Worm (Caenorhabditis elegans): ENCODE data around the gene F08B12.4.

Gene F08B12.4

ce11 chrX:11426647-11427046, 19.1 kb upstream of the F08B12.4 start:
- TF ChIP-seq lin-39 (tag; optimal IDR thresholded peaks at IDR 0.05) (no peak), egl-5 (tag; optimal IDR thresholded peaks at IDR 0.05) (no peak), elt-2 (tag; optimal IDR thresholded peaks at IDR 0.05) (peak; percentile 57), mdl-1 (tag; optimal IDR thresholded peaks at IDR 0.05) (no peak), jun-1 (tag; optimal IDR thresholded peaks at IDR 0.05) (no peak)

- TF ChIP-seq nhr-25 (tag; optimal IDR thresholded peaks at IDR 0.05) (peak; percentile 72), nhr-23 (tag; optimal IDR thresholded peaks at IDR 0.05) (peak; percentile 4), nhr-43 (tag; optimal IDR thresholded peaks at IDR 0.05; ENCODE audit: poor library complexity, severe bottlenecking) (no peak)
Observed at ce11 chrX:11419988-11420387, 12.5 kb upstream of the F08B12.4 start, which contains the start of gene F46C3.6. TSS of gene F46C3.6 (minus strand) at chrX:11420074.

ce11 chrX:11418667-11419066, 11.1 kb upstream of the F08B12.4 start, which contains the start of gene F46C3.2:
TSS of gene F46C3.2 (minus strand) at chrX:11418767.
- TF ChIP-seq fos-1 (tag; optimal IDR thresholded peaks at IDR 0.05), result no peak
- TF ChIP-seq pha-4 (tag; optimal IDR thresholded peaks at IDR 0.05), result peak; percentile 10
- no peak for TF ChIP-seq mml-1 (tag; optimal IDR thresholded peaks at IDR 0.05)
- no peak for TF ChIP-seq ama-1 (optimal IDR thresholded peaks at IDR 0.05)
- TF ChIP-seq elt-2 (tag; optimal IDR thresholded peaks at IDR 0.05), result peak; percentile 24

- TF ChIP-seq tbx-2 (tag; optimal IDR thresholded peaks at IDR 0.05) (no peak), jun-1 (tag; optimal IDR thresholded peaks at IDR 0.05) (peak; percentile 83), elt-2 (tag; optimal IDR thresholded peaks at IDR 0.05) (peak; percentile 72), hmg-11 (tag; optimal IDR thresholded peaks at IDR 0.05) (peak; percentile 25), zag-1 (tag; optimal IDR thresholded peaks at IDR 0.05) (no peak), skn-1 (tag; optimal IDR thresholded peaks at IDR 0.05) (peak; percentile 2), pha-4 (tag; optimal IDR thresholded peaks at IDR 0.05) (peak; percentile 75), pqm-1 (tag; optimal IDR thresholded peaks at IDR 0.05) (peak; percentile 11), lsy-12 (tag; optimal IDR thresholded peaks at IDR 0.05) (no peak), nfya-1 (tag; optimal IDR thresholded peaks at IDR 0.05; ENCODE audit: insufficient read depth) (peak; percentile 14), egl-5 (tag; optimal IDR thresholded peaks at IDR 0.05) (peak; percentile 52), nhr-43 (tag; optimal IDR thresholded peaks at IDR 0.05; ENCODE audit: poor library complexity, severe bottlenecking) (peak; percentile 2), nhr-25 (tag; optimal IDR thresholded peaks at IDR 0.05) (peak; percentile 66), fkh-10 (GFP tag; optimal IDR thresholded peaks at IDR 0.05) (no peak), nhr-237 (tag; optimal IDR thresholded peaks at IDR 0.05) (no peak), fos-1 (tag; optimal IDR thresholded peaks at IDR 0.05) (no peak), nhr-23 (tag; optimal IDR thresholded peaks at IDR 0.05) (peak; percentile 63), mdl-1 (tag; optimal IDR thresholded peaks at IDR 0.05) (peak; percentile 20), unc-39 (tag; optimal IDR thresholded peaks at IDR 0.05) (no peak), snpc-4 (tag; optimal IDR thresholded peaks at IDR 0.05) (no peak), ama-1 (optimal IDR thresholded peaks at IDR 0.05) (no peak)
Observed at ce11 chrX:11414837-11415550, 7.5 kb upstream of the F08B12.4 start, which contains the start of gene pek-1. TSS of gene pek-1 (minus strand) at chrX:11414887.

ce11 chrX:11411675-11412074, 4.1 kb upstream of the F08B12.4 start:
- TF ChIP-seq aly-2 (tag; optimal IDR thresholded peaks at IDR 0.05) (no peak), ZK546.5 (tag; optimal IDR thresholded peaks at IDR 0.05) (no peak), nhr-23 (tag; optimal IDR thresholded peaks at IDR 0.05) (no peak), elt-3 (tag; optimal IDR thresholded peaks at IDR 0.05) (no peak), unc-62 (GFP tag; optimal IDR thresholded peaks at IDR 0.05) (no peak)

ce11 chrX:11409457-11409856, 1.9 kb upstream of the F08B12.4 start:
- TF ChIP-seq R02D3.7 (tag; optimal IDR thresholded peaks at IDR 0.05) (no peak), nfya-1 (tag; optimal IDR thresholded peaks at IDR 0.05; ENCODE audit: insufficient read depth) (peak; percentile 8), pha-4 (tag; optimal IDR thresholded peaks at IDR 0.05) (peak; percentile 78), pqm-1 (tag; optimal IDR thresholded peaks at IDR 0.05) (peak; percentile 91), elt-2 (tag; optimal IDR thresholded peaks at IDR 0.05) (peak; percentile 78), fos-1 (tag; optimal IDR thresholded peaks at IDR 0.05) (peak; percentile 71), jun-1 (tag; optimal IDR thresholded peaks at IDR 0.05) (peak; percentile 87), zag-1 (tag; optimal IDR thresholded peaks at IDR 0.05) (no peak), egl-5 (tag; optimal IDR thresholded peaks at IDR 0.05) (peak; percentile 86)

All from whole organism, L3 larva.